Fruit fly (Drosophila melanogaster) whole organism, embryonic: ENCODE results near the gene CG15286.

Experiments
- ATbp ChIP-seq: fragments of 200-800 bp; sonication (Bioruptor generic); optimal IDR thresholded peaks from 2 replicates; lab custom pipeline; 2017; ENCODE audit warnings: missing biosample characterization, mild to moderate bottlenecking, missing genetic modification characterization, missing genetic modification reagents
- Asciz ChIP-seq: fragments of 200-800 bp; sonication (Bioruptor generic); optimal IDR thresholded peaks from 2 replicates; lab custom pipeline; 2017; ENCODE audit warnings: missing biosample characterization, mild to moderate bottlenecking, missing genetic modification characterization, missing genetic modification reagents
- CG10209 ChIP-seq: fragments of 200-800 bp; sonication (Bioruptor generic); optimal IDR thresholded peaks from 3 replicates; lab custom pipeline; 2017; ENCODE audit warnings: missing biosample characterization, mild to moderate bottlenecking, missing genetic modification characterization, missing genetic modification reagents
- CG11504 ChIP-seq: fragments of 200-800 bp; sonication (Bioruptor generic); optimal IDR thresholded peaks from 3 replicates; lab custom pipeline; 2019; ENCODE audit warnings: missing biosample characterization, mild to moderate bottlenecking, missing genetic modification characterization, moderate library complexity
- CG11723 ChIP-seq: fragments of 200-800 bp; sonication (Bioruptor generic); optimal IDR thresholded peaks from 2 replicates; lab custom pipeline; 2017; ENCODE audit warnings: missing biosample characterization, mild to moderate bottlenecking, missing genetic modification characterization
- CG12155 ChIP-seq: fragments of 200-800 bp; sonication (Bioruptor generic); optimal IDR thresholded peaks from 3 replicates; lab custom pipeline; 2016; ENCODE audit warnings: missing biosample characterization, missing genetic modification characterization
- CG12391 ChIP-seq: fragments of 200-800 bp; sonication (Bioruptor generic); optimal IDR thresholded peaks from 3 replicates; lab custom pipeline; 2018; ENCODE audit warnings: missing biosample characterization, mild to moderate bottlenecking, missing genetic modification characterization, moderate library complexity
- CG12769 ChIP-seq: fragments of 200-800 bp; sonication (Bioruptor generic); optimal IDR thresholded peaks from 2 replicates; lab custom pipeline; 2019; ENCODE audit warnings: missing biosample characterization, mild to moderate bottlenecking, missing genetic modification characterization, moderate library complexity
- CG14014 ChIP-seq: fragments of 200-800 bp; sonication (Bioruptor generic); IDR thresholded peaks from 2 replicates; pipeline ENCODE4 v1.3.6; 2022; ENCODE audit warnings: missing biosample characterization, missing genetic modification characterization
- CG14050 ChIP-seq: fragments of 200-800 bp; sonication (Bioruptor generic); IDR thresholded peaks from 3 replicates; pipeline ENCODE4 v1.3.6; 2022; ENCODE audit warnings: missing biosample characterization, missing genetic modification characterization
- CG17361 ChIP-seq: fragments of 200-800 bp; sonication (Bioruptor generic); IDR thresholded peaks from 3 replicates; pipeline ENCODE4 v1.3.6; 2022; ENCODE audit warnings: missing biosample characterization, missing genetic modification characterization
- CG17912 ChIP-seq: fragments of 200-800 bp; sonication (Bioruptor generic); optimal IDR thresholded peaks from 2 replicates; lab custom pipeline; 2018; ENCODE audit warnings: missing biosample characterization, mild to moderate bottlenecking, missing genetic modification characterization
- CG2120 ChIP-seq: fragments of 200-800 bp; sonication (Bioruptor generic); optimal IDR thresholded peaks from 3 replicates; lab custom pipeline; 2016; ENCODE audit warnings: missing biosample characterization, missing genetic modification characterization
- CG2889 ChIP-seq: fragments of 200-800 bp; sonication (Bioruptor generic); IDR thresholded peaks from 3 replicates; pipeline ENCODE4 v1.3.6; 2022; ENCODE audit warnings: missing biosample characterization, missing genetic modification characterization
- CG32532 ChIP-seq: fragments of 200-800 bp; sonication (Bioruptor generic); IDR thresholded peaks from 2 replicates; pipeline ENCODE4 v1.3.6; 2022; ENCODE audit warnings: missing biosample characterization, missing genetic modification characterization
- CG3281 ChIP-seq: fragments of 200-800 bp; sonication (Bioruptor generic); optimal IDR thresholded peaks from 3 replicates; lab custom pipeline; 2017; ENCODE audit warnings: missing biosample characterization, mild to moderate bottlenecking, missing genetic modification characterization
- CG34422 ChIP-seq: fragments of 200-800 bp; sonication (Bioruptor generic); IDR thresholded peaks from 3 replicates; pipeline ENCODE4 v1.3.6; 2022; ENCODE audit warnings: missing biosample characterization, missing genetic modification characterization
- CG4730 ChIP-seq: fragments of 200-800 bp; sonication (Bioruptor generic); IDR thresholded peaks from 2 replicates; pipeline ENCODE4 v1.3.6; 2022; ENCODE audit warnings: missing biosample characterization, missing genetic modification characterization
- CG4854 ChIP-seq: fragments of 200-800 bp; sonication (Bioruptor generic); optimal IDR thresholded peaks from 2 replicates; lab custom pipeline; 2016; ENCODE audit warnings: missing biosample characterization, missing genetic modification characterization, inconsistent platforms
- CG7271 ChIP-seq: fragments of 200-800 bp; sonication (Bioruptor generic); optimal IDR thresholded peaks from 2 replicates; lab custom pipeline; 2018; ENCODE audit warnings: missing biosample characterization, mild to moderate bottlenecking, missing genetic modification characterization, moderate library complexity
- CTCF ChIP-seq: fragments of 200-800 bp; sonication (Bioruptor generic); optimal IDR thresholded peaks from 2 replicates; lab custom pipeline; 2017; ENCODE audit warnings: missing biosample characterization, mild to moderate bottlenecking, missing genetic modification characterization, moderate library complexity
- Camta ChIP-seq: fragments of 200-800 bp; sonication (Bioruptor generic); optimal IDR thresholded peaks from 2 replicates; lab custom pipeline; 2016; ENCODE audit warnings: missing biosample characterization, missing genetic modification characterization
- Dbx ChIP-seq: fragments of 200-800 bp; sonication (Bioruptor generic); IDR thresholded peaks from 3 replicates; pipeline ENCODE4 v1.3.6; 2022; ENCODE audit warnings: missing biosample characterization, missing genetic modification characterization
- Deaf1 ChIP-seq: fragments of 200-800 bp; optimal IDR thresholded peaks from 3 replicates; lab custom pipeline; 2019; ENCODE audit warnings: missing biosample characterization, mild to moderate bottlenecking, missing genetic modification characterization, moderate library complexity
- Fer1 ChIP-seq: fragments of 200-800 bp; sonication (Bioruptor generic); optimal IDR thresholded peaks from 2 replicates; lab custom pipeline; 2017; ENCODE audit warnings: missing biosample characterization, mild to moderate bottlenecking, missing genetic modification characterization
- Lim3 ChIP-seq: fragments of 200-800 bp; sonication (Bioruptor generic); IDR thresholded peaks from 2 replicates; pipeline ENCODE4 v1.3.6; 2022; ENCODE audit warnings: missing biosample characterization, missing genetic modification characterization
- PHDP ChIP-seq: fragments of 200-800 bp; sonication (Bioruptor generic); optimal IDR thresholded peaks from 3 replicates; lab custom pipeline; 2018; ENCODE audit warnings: missing biosample characterization, mild to moderate bottlenecking, missing genetic modification characterization, moderate library complexity
- Pdp1 ChIP-seq, 2 experiments: fragments of 200-800 bp; sonication (Bioruptor generic); optimal IDR thresholded peaks; 3 replicates each; lab custom pipeline; 2016; ENCODE audit warnings: missing biosample characterization in 2 of 2, missing genetic modification characterization in 2 of 2, mild to moderate bottlenecking in 1 of 2, moderate library complexity in 1 of 2
- Rfx ChIP-seq: fragments of 200-800 bp; sonication (Bioruptor generic); IDR thresholded peaks from 2 replicates; pipeline ENCODE4 v1.3.6; 2022; ENCODE audit warnings: missing biosample characterization, missing genetic modification characterization
- Rx ChIP-seq: fragments of 200-800 bp; sonication (Bioruptor generic); IDR thresholded peaks from 2 replicates; pipeline ENCODE4 v1.3.6; 2022; ENCODE audit warnings: missing biosample characterization, missing genetic modification characterization
- Sox100B ChIP-seq: fragments of 200-800 bp; sonication (Bioruptor generic); optimal IDR thresholded peaks from 3 replicates; lab custom pipeline; 2018; ENCODE audit warnings: missing biosample characterization, mild to moderate bottlenecking, missing genetic modification characterization
- Vsx1 ChIP-seq: fragments of 200-800 bp; sonication (Bioruptor generic); optimal IDR thresholded peaks from 2 replicates; lab custom pipeline; 2017; ENCODE audit warnings: missing biosample characterization, mild to moderate bottlenecking, missing genetic modification characterization, missing genetic modification reagents
- ab ChIP-seq: fragments of 200-800 bp; sonication (Bioruptor generic); optimal IDR thresholded peaks from 2 replicates; lab custom pipeline; 2016; ENCODE audit warnings: missing biosample characterization, missing genetic modification characterization
- bsh ChIP-seq, 2 experiments: fragments of 200-800 bp; sonication (Bioruptor generic); optimal IDR thresholded peaks; 2 replicates each; lab custom pipeline; 2017 to 2018; ENCODE audit warnings: mild to moderate bottlenecking in 2 of 2, missing biosample characterization in 2 of 2, missing genetic modification characterization in 2 of 2, moderate library complexity in 1 of 2
- chif ChIP-seq, 2 experiments: fragments of 200-800 bp; sonication (Bioruptor generic); optimal IDR thresholded peaks; 3 replicates each; lab custom pipeline; 2016; ENCODE audit warnings: missing biosample characterization in 2 of 2, missing genetic modification characterization in 2 of 2
- dpn ChIP-seq, 2 experiments: fragments of 200-800 bp; sonication (Bioruptor generic); optimal IDR thresholded peaks; 3 replicates each; lab custom pipeline; 2016; ENCODE audit warnings: missing biosample characterization in 2 of 2, missing genetic modification characterization in 2 of 2
- dysf ChIP-seq: fragments of 200-800 bp; sonication (Bioruptor generic); IDR thresholded peaks from 3 replicates; pipeline ENCODE4 v1.3.6; 2022; ENCODE audit warnings: missing biosample characterization, missing genetic modification characterization
- ems ChIP-seq: fragments of 200-800 bp; sonication (Bioruptor generic); optimal IDR thresholded peaks from 3 replicates; lab custom pipeline; 2016; ENCODE audit warnings: missing biosample characterization, missing genetic modification characterization
- insv ChIP-seq, 2 experiments: fragments of 200-800 bp; sonication (Bioruptor generic); optimal IDR thresholded peaks; 3 replicates each; lab custom pipeline; 2016 to 2018; ENCODE audit warnings: missing biosample characterization in 2 of 2, missing genetic modification characterization in 2 of 2
- jing ChIP-seq: fragments of 200-800 bp; sonication (Bioruptor generic); optimal IDR thresholded peaks from 2 replicates; lab custom pipeline; 2018; ENCODE audit warnings: missing biosample characterization, mild to moderate bottlenecking, missing genetic modification characterization
- maf-S ChIP-seq: fragments of 200-800 bp; sonication (Bioruptor generic); optimal IDR thresholded peaks from 2 replicates; lab custom pipeline; 2016; ENCODE audit warnings: missing biosample characterization, missing genetic modification characterization
- onecut ChIP-seq: fragments of 200-800 bp; sonication (Bioruptor generic); IDR thresholded peaks from 2 replicates; pipeline ENCODE4 v1.3.6; 2022; ENCODE audit warnings: missing biosample characterization, missing genetic modification characterization
- p53 ChIP-seq: fragments of 200-800 bp; sonication (Bioruptor generic); optimal IDR thresholded peaks from 2 replicates; lab custom pipeline; 2016; ENCODE audit warnings: missing biosample characterization, missing genetic modification characterization
- pan ChIP-seq, 4 experiments: fragments of >200 bp in 3 of 4; fragments of 200-800 bp in 1 of 4; sonication (Bioruptor generic) in 1 of 4; optimal IDR thresholded peaks in 3 of 4; IDR thresholded peaks in 1 of 4; 2 replicates each; pipeline versions ENCODE4 v1.3.6 to Lab custom; 2017 to 2022; ENCODE audit warnings: missing biosample characterization in 2 of 4, missing genetic modification characterization in 2 of 4, mixed read lengths in 1 of 4
- phol ChIP-seq: fragments of 200-800 bp; sonication (Bioruptor generic); optimal IDR thresholded peaks from 3 replicates; lab custom pipeline; 2018; ENCODE audit warnings: missing biosample characterization, mild to moderate bottlenecking, missing genetic modification characterization, moderate library complexity
- pum ChIP-seq: fragments of 200-800 bp; sonication (Bioruptor generic); optimal IDR thresholded peaks from 2 replicates; lab custom pipeline; 2016; ENCODE audit warnings: missing biosample characterization, missing genetic modification characterization
- sim ChIP-seq: fragments of 200-800 bp; sonication (Bioruptor generic); IDR thresholded peaks from 2 replicates; pipeline ENCODE4 v1.3.6; 2022; ENCODE audit warnings: missing biosample characterization, missing genetic modification characterization
- sisA ChIP-seq: fragments of 200-800 bp; sonication (Bioruptor generic); IDR thresholded peaks from 2 replicates; pipeline ENCODE4 v1.3.6; 2022; ENCODE audit warnings: missing biosample characterization, missing genetic modification characterization
- sob ChIP-seq: fragments of 200-800 bp; sonication (Bioruptor generic); IDR thresholded peaks from 2 replicates; pipeline ENCODE4 v1.3.6; 2022; ENCODE audit warnings: missing biosample characterization, missing genetic modification characterization
- tgo ChIP-seq: fragments of 200-800 bp; sonication (Bioruptor generic); IDR thresholded peaks from 3 replicates; pipeline ENCODE4 v1.3.6; 2022; ENCODE audit warnings: missing biosample characterization, missing genetic modification characterization

The CG15286 gene

DNA sequence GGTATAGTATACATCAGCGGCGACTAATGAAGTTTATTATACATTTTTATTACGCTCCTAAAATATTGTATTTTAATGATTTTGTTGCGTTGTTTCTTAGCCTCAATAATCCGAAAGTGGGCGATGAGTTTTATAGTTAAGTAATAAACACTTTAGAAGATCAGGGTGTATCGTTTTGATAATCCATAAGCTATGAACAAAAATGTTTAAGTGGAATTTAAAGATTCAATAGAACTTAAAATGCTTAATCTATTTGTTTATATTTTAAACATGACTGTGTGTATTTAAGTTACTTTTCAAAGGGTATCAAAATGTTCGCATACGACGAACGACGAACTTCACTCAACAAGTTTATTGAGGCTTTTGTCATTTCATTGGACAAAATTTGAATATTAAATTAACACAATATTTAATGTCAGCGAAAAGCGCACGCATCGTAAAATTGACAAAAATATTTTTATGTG, 34.2 kb downstream of the CG15286 start (continued):
- TF ChIP-seq p53 (GFP tag; lab: Kevin White, UChicago) = no peak
- TF ChIP-seq Deaf1 (tag; lab: Kevin White, UChicago) = peak; percentile 63
- TF ChIP-seq PHDP (tag; lab: Kevin White, UChicago) = peak; percentile 87
- TF ChIP-seq ab (GFP tag; lab: Kevin White, UChicago) = peak; percentile 17
- TF ChIP-seq Lim3 (GFP tag; lab: Robert Waterston, UW) = peak; percentile 8; the same call in 1 of the 2 replicates
- TF ChIP-seq Sox100B (GFP tag; lab: Kevin White, UChicago) = peak; percentile 61
- peak; percentile 38 for TF ChIP-seq Camta (GFP tag; lab: Kevin White, UChicago)
- no peak for TF ChIP-seq CTCF
- peak; percentile 78 for TF ChIP-seq CG32532 (GFP tag; lab: Robert Waterston, UW)
- TF ChIP-seq CG17912 (GFP tag; lab: Kevin White, UChicago) = no peak
- peak; percentile 85 for TF ChIP-seq CG12769 (tag; lab: Kevin White, UChicago)
- peak; percentile 93 for TF ChIP-seq Rfx (GFP tag; lab: Robert Waterston, UW)
- peak; percentile 92 for TF ChIP-seq dysf (GFP tag; lab: Robert Waterston, UW)
- TF ChIP-seq pum (GFP tag; lab: Kevin White, UChicago) = peak; percentile 1
- TF ChIP-seq CG11723 (GFP tag; lab: Kevin White, UChicago) = peak; percentile 28
- peak; percentile 29 for TF ChIP-seq ems (GFP tag; lab: Kevin White, UChicago)
- TF ChIP-seq CG12155 = peak; percentile 67
- peak in 1 of 2 experiments; percentile 67 for TF ChIP-seq bsh (GFP tag; optimal IDR thresholded peaks at IDR 0.05; lab: Kevin White, UChicago)
- no peak for TF ChIP-seq pan (optimal IDR thresholded peaks at IDR 0.05; lab: Kevin White, UChicago)
- TF ChIP-seq pan (GFP tag; optimal IDR thresholded peaks at IDR 0.05 in 1 of 2, IDR thresholded peaks at IDR 0.05 in 1 of 2) = peak in 1 of 2 experiments; percentile 76
- peak; percentile 22 to 63 for TF ChIP-seq Pdp1 (GFP tag; optimal IDR thresholded peaks at IDR 0.05; lab: Kevin White, UChicago)
- TF ChIP-seq onecut = peak; percentile 35; the same call in 1 of the 2 replicates
- TF ChIP-seq phol (tag; lab: Kevin White, UChicago) = peak; percentile 40
- TF ChIP-seq CG4730 (GFP tag; lab: Robert Waterston, UW) = peak; percentile 53; the same call in 1 of the 2 replicates
- peak; percentile 43 for TF ChIP-seq Vsx1 (GFP tag; lab: Kevin White, UChicago)
- TF ChIP-seq ATbp (GFP tag; lab: Kevin White, UChicago) = peak; percentile 66
- TF ChIP-seq insv (GFP tag; optimal IDR thresholded peaks at IDR 0.05; lab: Kevin White, UChicago) = no peak
- TF ChIP-seq chif (GFP tag; optimal IDR thresholded peaks at IDR 0.05; lab: Kevin White, UChicago) = peak; percentile 20 to 75
- peak; percentile 20 for TF ChIP-seq CG3281 (GFP tag; lab: Kevin White, UChicago)
- peak; percentile 41; the same call in 1 of the 2 replicates for TF ChIP-seq Rx
- TF ChIP-seq CG11504 (tag; lab: Kevin White, UChicago) = peak; percentile 91
- peak; percentile 88 for TF ChIP-seq CG2120 (GFP tag; lab: Kevin White, UChicago)
- TF ChIP-seq CG14014 = peak; percentile 83
- TF ChIP-seq CG2889 (GFP tag; lab: Robert Waterston, UW) = peak; percentile 66; the same call in 2 of the 3 replicates
- peak; percentile 61 for TF ChIP-seq CG10209 (GFP tag; lab: Kevin White, UChicago)
- peak; percentile 67 for TF ChIP-seq sisA (GFP tag; lab: Robert Waterston, UW)
- TF ChIP-seq maf-S (GFP tag; lab: Kevin White, UChicago) = peak; percentile 38
- TF ChIP-seq Asciz (GFP tag; lab: Kevin White, UChicago) = peak; percentile 6
- no peak for TF ChIP-seq CG7271
- no peak for TF ChIP-seq CG4854 (GFP tag; lab: Kevin White, UChicago)
- TF ChIP-seq CG17361 = peak; percentile 41; the same call in 1 of the 3 replicates
- peak; percentile 52 for TF ChIP-seq jing (GFP tag; lab: Kevin White, UChicago)
- peak; percentile 87 for TF ChIP-seq tgo (GFP tag; lab: Robert Waterston, UW)
- TF ChIP-seq Dbx (GFP tag; lab: Robert Waterston, UW) = peak; percentile 79
- peak; percentile 54 to 78 for TF ChIP-seq dpn (GFP tag; optimal IDR thresholded peaks at IDR 0.05; lab: Kevin White, UChicago)
- peak; percentile 48; the same call in 1 of the 3 replicates for TF ChIP-seq CG34422
- peak; percentile 83 for TF ChIP-seq CG12391 (tag; lab: Kevin White, UChicago)
- TF ChIP-seq sob (GFP tag; lab: Robert Waterston, UW) = peak; percentile 89
- peak; percentile 77 for TF ChIP-seq CG14050 (GFP tag; lab: Robert Waterston, UW)
- peak; percentile 12 for TF ChIP-seq Fer1 (GFP tag; lab: Kevin White, UChicago)
- TF ChIP-seq sim = no peak
